Worm (Caenorhabditis elegans): ENCODE data around the gene M60.4.

M60.4 gene

ce11 chrX:8235994-8236393 is at the start of gene M60.4:
M60.4 (minus strand) TSS chrX:8236314.
- TF ChIP-seq tab-1 (GFP tag; IDR thresholded peaks at IDR 0.05) (no peak), med-1 (GFP tag; optimal IDR thresholded peaks at IDR 0.05; ENCODE audit: insufficient read depth) (no peak), flt-1 (GFP tag; IDR thresholded peaks at IDR 0.05) (no peak), ztf-29 (GFP tag; IDR thresholded peaks at IDR 0.05) (no peak)

ce11 chrX:8285169-8285796 is 49.2 kb upstream of the M60.4 start, which contains the start of the genes fis-2 and F13B9.2:
fis-2 (minus strand) TSS chrX:8285219.
F13B9.2 (plus strand) TSS chrX:8285683.
- TF ChIP-seq ztf-29 (GFP tag; IDR thresholded peaks at IDR 0.05): no peak
- TF ChIP-seq cog-1 (tag; optimal IDR thresholded peaks at IDR 0.05): no peak
- TF ChIP-seq tab-1 (GFP tag; IDR thresholded peaks at IDR 0.05): no peak
- no peak for TF ChIP-seq med-1 (GFP tag; optimal IDR thresholded peaks at IDR 0.05; ENCODE audit: insufficient read depth)
- no peak for TF ChIP-seq T22C8.4 (GFP tag; IDR thresholded peaks at IDR 0.05)
- TF ChIP-seq ref-1 (GFP tag; conservative IDR thresholded peaks at IDR 0.05): no peak

- no peak for TF ChIP-seq T22C8.4 (GFP tag; IDR thresholded peaks at IDR 0.05)
- TF ChIP-seq ref-1 (GFP tag; conservative IDR thresholded peaks at IDR 0.05): no peak
- TF ChIP-seq ztf-23 (GFP tag; IDR thresholded peaks at IDR 0.05): no peak
- no peak for TF ChIP-seq ztf-29 (GFP tag; IDR thresholded peaks at IDR 0.05)
- TF ChIP-seq flt-1 (GFP tag; IDR thresholded peaks at IDR 0.05): no peak
- no peak for TF ChIP-seq klf-2 (GFP tag; conservative IDR thresholded peaks at IDR 0.05)
- TF ChIP-seq tab-1 (GFP tag; IDR thresholded peaks at IDR 0.05): no peak
- no peak for TF ChIP-seq cog-1 (tag; optimal IDR thresholded peaks at IDR 0.05)
- no peak for TF ChIP-seq med-1 (GFP tag; optimal IDR thresholded peaks at IDR 0.05; ENCODE audit: insufficient read depth)
Observed at ce11 chrX:8284003-8284402, 47.9 kb upstream of the M60.4 start.

ce11 chrX:8276984-8277383 is 40.9 kb upstream of the M60.4 start:
- TF ChIP-seq med-1 (GFP tag; optimal IDR thresholded peaks at IDR 0.05; ENCODE audit: insufficient read depth): no peak
- no peak for TF ChIP-seq ztf-23 (GFP tag; IDR thresholded peaks at IDR 0.05)
- no peak for TF ChIP-seq ztf-29 (GFP tag; IDR thresholded peaks at IDR 0.05)

- TF ChIP-seq cog-1 (tag; optimal IDR thresholded peaks at IDR 0.05): no peak
- no peak for TF ChIP-seq ztf-23 (GFP tag; IDR thresholded peaks at IDR 0.05)
- TF ChIP-seq ztf-29 (GFP tag; IDR thresholded peaks at IDR 0.05): no peak
- no peak for TF ChIP-seq tab-1 (GFP tag; IDR thresholded peaks at IDR 0.05)
- no peak for TF ChIP-seq flt-1 (GFP tag; IDR thresholded peaks at IDR 0.05)
- TF ChIP-seq T22C8.4 (GFP tag; IDR thresholded peaks at IDR 0.05): no peak
- TF ChIP-seq ref-1 (GFP tag; conservative IDR thresholded peaks at IDR 0.05): no peak
Observed at ce11 chrX:8276333-8276732, 40.2 kb upstream of the M60.4 start.

ce11 chrX:8274869-8275268 is 38.8 kb upstream of the M60.4 start, which contains the start of gene ksr-1:
ksr-1 (plus strand) TSS chrX:8275169.
- no peak for TF ChIP-seq ref-1 (GFP tag; conservative IDR thresholded peaks at IDR 0.05)
- TF ChIP-seq tab-1 (GFP tag; IDR thresholded peaks at IDR 0.05): no peak
- TF ChIP-seq cog-1 (tag; optimal IDR thresholded peaks at IDR 0.05): no peak
- TF ChIP-seq med-1 (GFP tag; optimal IDR thresholded peaks at IDR 0.05; ENCODE audit: insufficient read depth): no peak
- TF ChIP-seq ztf-29 (GFP tag; IDR thresholded peaks at IDR 0.05): no peak

- no peak for TF ChIP-seq med-1 (GFP tag; optimal IDR thresholded peaks at IDR 0.05; ENCODE audit: insufficient read depth)
Observed at ce11 chrX:8273496-8273895, 37.4 kb upstream of the M60.4 start.

ce11 chrX:8270971-8271553 is 34.9 kb upstream of the M60.4 start, which contains the start of gene cutl-29:
cutl-29 (minus strand) TSS chrX:8271021.
- TF ChIP-seq T22C8.4 (GFP tag; IDR thresholded peaks at IDR 0.05): no peak
- TF ChIP-seq ref-1 (GFP tag; conservative IDR thresholded peaks at IDR 0.05): no peak
- TF ChIP-seq klf-2 (GFP tag; conservative IDR thresholded peaks at IDR 0.05): no peak
- no peak for TF ChIP-seq tab-1 (GFP tag; IDR thresholded peaks at IDR 0.05)
- no peak for TF ChIP-seq flt-1 (GFP tag; IDR thresholded peaks at IDR 0.05)
- TF ChIP-seq ztf-29 (GFP tag; IDR thresholded peaks at IDR 0.05): no peak
- TF ChIP-seq cog-1 (tag; optimal IDR thresholded peaks at IDR 0.05): no peak

ce11 chrX:8268083-8268482 is 32.0 kb upstream of the M60.4 start:
- TF ChIP-seq flt-1 (GFP tag; IDR thresholded peaks at IDR 0.05) (no peak), tab-1 (GFP tag; IDR thresholded peaks at IDR 0.05) (no peak), ref-1 (GFP tag; conservative IDR thresholded peaks at IDR 0.05) (no peak), cog-1 (tag; optimal IDR thresholded peaks at IDR 0.05) (no peak), med-1 (GFP tag; optimal IDR thresholded peaks at IDR 0.05; ENCODE audit: insufficient read depth) (no peak), ztf-23 (GFP tag; IDR thresholded peaks at IDR 0.05) (no peak), klf-2 (GFP tag; conservative IDR thresholded peaks at IDR 0.05) (no peak), ztf-29 (GFP tag; IDR thresholded peaks at IDR 0.05) (no peak), T22C8.4 (GFP tag; IDR thresholded peaks at IDR 0.05) (no peak)

- TF ChIP-seq tab-1 (GFP tag; IDR thresholded peaks at IDR 0.05): no peak
- no peak for TF ChIP-seq flt-1 (GFP tag; IDR thresholded peaks at IDR 0.05)
- no peak for TF ChIP-seq ref-1 (GFP tag; conservative IDR thresholded peaks at IDR 0.05)
- no peak for TF ChIP-seq med-1 (GFP tag; optimal IDR thresholded peaks at IDR 0.05; ENCODE audit: insufficient read depth)
- TF ChIP-seq klf-2 (GFP tag; conservative IDR thresholded peaks at IDR 0.05): no peak
- no peak for TF ChIP-seq ztf-23 (GFP tag; IDR thresholded peaks at IDR 0.05)
Observed at ce11 chrX:8262734-8263133, 26.6 kb upstream of the M60.4 start.
